Fruit fly (Drosophila melanogaster): ENCODE measurements around the gene Arr2.

Gene Arr2

DNA sequence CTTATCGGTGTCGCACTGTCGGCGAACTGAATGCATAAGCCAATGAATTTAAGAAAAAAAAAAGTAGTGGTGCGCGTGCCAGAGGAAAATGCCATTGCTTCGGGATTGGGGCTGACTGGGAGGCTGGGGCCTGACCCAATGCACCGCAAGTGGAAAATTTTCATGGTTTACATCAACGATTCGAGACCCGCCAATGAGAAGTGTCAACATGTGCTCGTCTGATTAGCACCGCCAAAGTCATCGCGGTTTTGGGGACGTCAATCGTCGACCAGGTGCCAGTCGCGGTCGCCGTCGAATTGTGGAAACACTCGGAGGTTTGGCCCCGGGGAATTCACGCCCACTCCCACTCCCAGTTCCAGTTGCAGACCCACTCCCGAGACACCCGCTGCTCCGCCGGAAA, 35.0 kb upstream of the Arr2 start:
- no peak for TF ChIP-seq h (optimal IDR thresholded peaks at IDR 0.05)
- TF ChIP-seq Sin3A (optimal IDR thresholded peaks at IDR 0.05) = no peak
- no peak for TF ChIP-seq Myc (optimal IDR thresholded peaks at IDR 0.05)
- no peak for TF ChIP-seq insv (optimal IDR thresholded peaks at IDR 0.05)

DNA sequence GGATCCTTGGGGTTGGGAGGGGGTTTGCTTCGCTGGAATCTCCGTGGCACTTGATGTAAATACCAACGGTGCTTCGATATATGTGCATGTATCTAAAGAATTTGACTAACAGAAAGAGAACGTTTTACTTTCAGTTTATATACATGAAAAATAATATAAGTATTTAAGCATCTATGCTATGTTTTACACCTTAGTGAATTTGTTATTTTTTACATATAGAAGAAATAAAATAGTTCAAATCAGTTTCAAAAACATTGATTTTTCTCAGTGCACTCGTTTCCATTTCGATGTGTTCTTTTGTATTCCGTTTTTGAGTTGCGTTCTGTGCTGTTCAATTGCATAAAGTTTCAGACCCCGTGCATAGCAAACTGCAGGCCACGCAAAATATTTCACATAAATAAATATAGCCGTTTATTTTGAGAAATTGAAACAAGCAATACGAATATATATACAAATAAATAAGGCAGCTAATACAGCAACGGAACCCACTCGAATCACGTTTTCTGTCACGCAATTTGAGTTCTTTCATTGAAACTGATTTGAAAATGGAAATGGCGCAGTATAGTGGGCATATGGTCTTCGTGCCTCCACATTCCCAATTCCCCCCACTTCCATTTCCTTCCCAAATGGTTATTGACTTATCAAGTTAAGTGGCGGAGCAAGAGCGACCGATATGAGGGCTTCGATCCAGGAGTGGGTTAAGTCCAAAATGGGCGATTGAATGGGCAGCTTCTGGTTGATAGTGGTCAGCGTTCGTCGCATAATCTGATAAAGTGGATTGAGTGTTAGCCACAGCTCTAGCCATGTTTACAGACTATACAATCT, 34.0 kb upstream of the Arr2 start:
- TF ChIP-seq Sin3A (optimal IDR thresholded peaks at IDR 0.05) (no peak), psq (optimal IDR thresholded peaks at IDR 0.05) (no peak), ttk (optimal IDR thresholded peaks at IDR 0.05) (no peak), Myc (optimal IDR thresholded peaks at IDR 0.05) (no peak), h (optimal IDR thresholded peaks at IDR 0.05) (no peak), insv (optimal IDR thresholded peaks at IDR 0.05) (no peak)

DNA sequence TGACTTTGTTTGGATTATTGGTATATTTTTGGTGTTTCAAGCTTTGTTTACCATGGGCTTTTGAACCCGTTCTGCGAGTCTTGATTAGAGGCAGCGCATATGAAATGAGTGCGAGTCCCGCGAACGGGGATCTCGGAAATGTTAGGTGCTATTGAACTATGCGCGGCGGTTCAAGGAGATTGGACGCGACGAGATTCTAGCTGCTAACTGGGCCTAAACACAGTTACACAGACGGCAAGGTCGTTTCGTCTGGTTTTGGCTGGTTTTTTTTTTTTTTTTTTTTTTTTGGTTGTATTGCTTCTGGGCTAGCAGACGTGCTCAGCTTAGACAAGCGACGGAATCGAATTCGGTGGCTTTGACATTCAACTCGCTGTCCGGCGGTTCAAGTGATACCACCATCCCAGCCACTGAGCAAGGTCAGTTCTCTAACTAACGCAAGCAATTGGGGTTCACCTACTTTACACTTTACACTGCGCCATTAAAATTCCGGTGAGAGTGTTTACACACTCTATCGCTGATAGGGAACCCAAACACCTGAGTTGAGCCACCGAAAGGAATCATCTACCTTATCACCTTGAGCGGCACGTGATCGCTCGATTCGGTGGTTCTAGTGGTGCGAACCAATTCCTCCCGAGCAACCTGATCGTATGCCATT, 33.3 kb upstream of the Arr2 start:
- TF ChIP-seq Myc (optimal IDR thresholded peaks at IDR 0.05) (no peak), h (optimal IDR thresholded peaks at IDR 0.05) (no peak), insv (optimal IDR thresholded peaks at IDR 0.05) (no peak), Sin3A (optimal IDR thresholded peaks at IDR 0.05) (no peak)

DNA sequence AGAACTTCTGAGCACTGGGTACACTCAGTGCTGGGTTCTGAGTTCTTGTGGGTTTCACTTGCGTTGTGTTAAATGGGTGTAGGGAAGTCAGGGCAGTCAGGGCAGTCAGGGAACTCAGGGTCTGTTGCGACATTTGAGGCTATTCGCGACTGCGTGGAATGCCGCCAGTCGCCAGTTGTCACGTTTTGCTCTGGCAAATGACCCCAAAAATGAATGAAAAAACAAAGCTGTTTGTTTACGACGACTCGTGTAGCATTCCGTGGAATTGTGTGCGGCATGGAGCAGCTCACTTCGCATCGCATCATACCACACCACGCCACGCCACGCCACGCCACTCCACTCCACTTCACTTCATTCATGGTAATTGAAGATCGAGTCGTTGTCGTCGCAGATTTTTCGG, 32.5 kb upstream of the Arr2 start:
- no peak for TF ChIP-seq Sin3A (optimal IDR thresholded peaks at IDR 0.05)
- TF ChIP-seq insv (optimal IDR thresholded peaks at IDR 0.05) = no peak
- no peak for TF ChIP-seq ttk (optimal IDR thresholded peaks at IDR 0.05)
- TF ChIP-seq h (optimal IDR thresholded peaks at IDR 0.05) = no peak
- TF ChIP-seq psq (optimal IDR thresholded peaks at IDR 0.05) = no peak
- no peak for TF ChIP-seq Myc (optimal IDR thresholded peaks at IDR 0.05)

DNA sequence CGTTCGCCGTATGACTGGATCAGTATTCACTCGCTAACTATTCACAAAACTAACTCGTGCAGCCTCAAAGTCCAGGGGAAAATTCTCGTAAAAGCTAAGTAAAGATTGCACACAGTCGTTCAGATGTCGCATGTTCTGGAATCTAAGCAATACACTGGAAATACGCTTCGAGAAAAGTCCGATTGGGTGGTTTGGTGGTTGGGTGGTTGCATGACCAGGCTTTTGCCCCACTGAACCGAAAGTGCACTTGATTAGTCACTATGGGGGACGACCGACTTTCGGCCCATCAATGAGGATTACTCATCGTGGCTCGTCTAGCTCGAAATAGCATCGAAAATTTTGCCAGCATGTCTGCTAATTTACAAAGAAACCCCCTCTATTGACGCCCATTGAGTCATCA, 31.6 kb upstream of the Arr2 start:
- no peak for TF ChIP-seq psq (optimal IDR thresholded peaks at IDR 0.05)

DNA sequence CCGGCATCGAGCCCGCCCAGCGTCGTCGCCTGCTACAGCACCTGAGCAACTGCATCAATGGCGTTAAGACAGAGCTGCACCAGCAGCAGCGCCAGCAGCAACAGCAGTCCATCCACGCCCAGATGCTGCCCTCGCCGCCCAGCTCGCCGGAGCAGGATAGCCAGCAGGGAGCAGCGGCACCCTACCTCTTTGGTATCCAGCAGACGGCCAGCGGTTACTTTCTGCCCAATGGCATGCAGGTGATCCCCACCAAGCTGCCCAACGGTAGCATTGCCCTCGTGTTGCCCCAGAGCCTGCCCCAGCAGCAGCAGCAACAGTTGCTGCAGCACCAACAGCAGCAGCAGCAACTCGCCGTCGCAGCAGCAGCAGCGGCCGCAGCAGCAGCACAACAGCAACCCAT, 29.0 kb upstream of the Arr2 start:
- TF ChIP-seq ttk (optimal IDR thresholded peaks at IDR 0.05) (peak; percentile 91), h (optimal IDR thresholded peaks at IDR 0.05) (no peak)

DNA sequence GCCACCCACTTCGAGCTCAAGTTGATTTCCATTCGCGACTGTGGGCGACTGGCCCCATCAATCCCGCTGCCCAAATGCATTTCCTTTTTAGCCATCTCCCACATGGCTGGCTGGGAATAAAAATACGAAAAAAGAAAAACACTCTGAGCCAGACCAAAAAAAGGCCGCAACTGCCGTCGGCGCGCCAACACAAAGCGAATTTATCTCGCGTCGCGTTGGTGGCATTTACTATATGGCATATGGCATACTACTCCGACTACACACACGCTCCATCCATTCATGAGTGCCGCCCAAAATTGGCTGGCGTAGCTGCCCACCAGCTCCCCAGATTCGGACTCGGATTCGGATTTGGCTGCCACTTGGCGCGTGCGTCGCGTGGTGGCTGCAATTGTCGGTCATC, 27.8 kb upstream of the Arr2 start:
- no peak for TF ChIP-seq Myc (optimal IDR thresholded peaks at IDR 0.05)
- no peak for TF ChIP-seq Sin3A (optimal IDR thresholded peaks at IDR 0.05)
- TF ChIP-seq ttk (optimal IDR thresholded peaks at IDR 0.05) = no peak
- TF ChIP-seq insv (optimal IDR thresholded peaks at IDR 0.05) = no peak
- no peak for TF ChIP-seq h (optimal IDR thresholded peaks at IDR 0.05)
- no peak for TF ChIP-seq psq (optimal IDR thresholded peaks at IDR 0.05)

DNA sequence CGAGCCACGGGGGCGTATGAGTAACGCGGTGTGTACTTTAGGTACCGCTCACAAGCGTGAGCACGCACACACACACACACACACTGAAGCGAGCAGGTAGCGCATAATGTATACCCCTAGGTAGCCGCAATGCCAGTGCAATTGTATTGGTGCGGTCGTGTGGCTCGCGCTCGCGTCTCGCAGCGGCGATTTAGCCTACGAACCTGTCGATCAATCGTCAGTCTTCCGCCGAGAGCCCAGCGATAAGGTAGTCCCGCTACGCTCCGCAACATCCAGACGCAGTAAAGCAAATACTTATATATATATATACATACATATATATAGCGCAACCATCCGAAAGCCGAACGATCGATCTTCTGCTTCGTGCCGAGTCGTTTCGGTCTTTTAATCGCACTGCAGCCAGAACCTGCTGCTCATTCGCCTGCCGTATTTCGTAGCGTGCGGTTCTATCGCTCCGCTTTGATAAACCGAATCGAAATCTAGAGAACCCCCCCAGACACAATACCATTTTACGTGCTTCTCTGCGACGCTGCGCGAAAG, 26.9 kb upstream of the Arr2 start, which contains the start of gene hry:
Gene hry, plus strand, starts transcription at position 215 of the 540 bp plus-strand sequence.
- TF ChIP-seq h (optimal IDR thresholded peaks at IDR 0.05) (no peak), insv (optimal IDR thresholded peaks at IDR 0.05) (no peak)

DNA sequence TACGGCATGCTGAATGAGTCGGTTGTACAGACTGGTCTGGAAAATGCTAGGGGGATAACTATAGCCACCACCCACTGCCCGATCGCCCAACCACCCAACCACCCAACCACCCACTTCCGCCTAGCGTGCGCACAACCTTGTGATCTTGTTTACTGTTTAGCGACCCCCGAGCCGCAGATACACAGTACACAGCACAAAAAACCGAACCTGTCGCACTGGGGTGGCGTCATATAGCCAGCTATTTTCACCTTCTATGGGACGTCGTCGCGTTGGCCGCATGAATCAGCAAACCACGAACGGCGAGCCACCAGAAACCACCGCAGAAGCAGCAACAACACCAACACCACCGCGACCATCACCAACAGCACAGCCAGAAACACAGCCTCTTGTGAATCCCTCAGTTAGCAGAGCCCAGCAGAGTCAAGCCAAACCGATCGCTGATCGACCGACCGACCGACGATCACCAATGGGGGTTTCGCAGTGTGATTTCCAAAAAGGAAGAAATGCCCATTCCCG, 26.4 kb upstream of the Arr2 start:
- TF ChIP-seq ttk (optimal IDR thresholded peaks at IDR 0.05) (no peak), Sin3A (optimal IDR thresholded peaks at IDR 0.05) (no peak), h (optimal IDR thresholded peaks at IDR 0.05) (no peak), insv (optimal IDR thresholded peaks at IDR 0.05) (no peak), psq (optimal IDR thresholded peaks at IDR 0.05) (no peak), Myc (optimal IDR thresholded peaks at IDR 0.05) (no peak)

DNA sequence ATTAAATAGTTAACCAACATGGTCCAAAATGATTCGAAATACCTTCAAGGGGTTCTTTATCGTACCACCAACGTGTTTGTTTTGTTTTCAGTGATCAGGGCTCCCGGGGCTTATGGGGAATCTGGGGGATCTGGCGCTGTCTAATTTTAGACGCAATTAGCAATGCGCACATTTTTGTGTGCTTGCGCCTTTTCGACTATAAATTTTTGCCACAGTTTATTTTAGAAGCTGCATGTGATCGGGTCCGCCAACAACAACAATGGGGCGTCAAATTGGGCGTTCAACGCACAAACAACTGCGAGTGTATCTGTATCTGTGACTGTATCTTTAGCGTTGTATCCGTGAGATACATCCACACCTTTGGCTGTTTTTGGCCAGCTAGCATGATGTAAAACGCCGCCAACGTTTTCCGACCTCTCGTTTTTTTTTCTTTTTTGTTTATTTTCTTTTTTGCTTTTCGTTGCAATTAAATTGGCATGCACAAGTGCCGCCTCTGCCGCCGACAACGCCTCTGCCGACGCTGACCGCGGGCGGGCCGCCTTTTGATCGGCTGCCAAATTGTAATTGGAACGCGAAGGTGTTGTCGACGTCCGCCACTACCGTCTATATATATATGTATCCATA, 24.8 kb upstream of the Arr2 start:
- TF ChIP-seq psq (optimal IDR thresholded peaks at IDR 0.05) (no peak), h (optimal IDR thresholded peaks at IDR 0.05) (no peak), insv (optimal IDR thresholded peaks at IDR 0.05) (no peak), Sin3A (optimal IDR thresholded peaks at IDR 0.05) (no peak)

DNA sequence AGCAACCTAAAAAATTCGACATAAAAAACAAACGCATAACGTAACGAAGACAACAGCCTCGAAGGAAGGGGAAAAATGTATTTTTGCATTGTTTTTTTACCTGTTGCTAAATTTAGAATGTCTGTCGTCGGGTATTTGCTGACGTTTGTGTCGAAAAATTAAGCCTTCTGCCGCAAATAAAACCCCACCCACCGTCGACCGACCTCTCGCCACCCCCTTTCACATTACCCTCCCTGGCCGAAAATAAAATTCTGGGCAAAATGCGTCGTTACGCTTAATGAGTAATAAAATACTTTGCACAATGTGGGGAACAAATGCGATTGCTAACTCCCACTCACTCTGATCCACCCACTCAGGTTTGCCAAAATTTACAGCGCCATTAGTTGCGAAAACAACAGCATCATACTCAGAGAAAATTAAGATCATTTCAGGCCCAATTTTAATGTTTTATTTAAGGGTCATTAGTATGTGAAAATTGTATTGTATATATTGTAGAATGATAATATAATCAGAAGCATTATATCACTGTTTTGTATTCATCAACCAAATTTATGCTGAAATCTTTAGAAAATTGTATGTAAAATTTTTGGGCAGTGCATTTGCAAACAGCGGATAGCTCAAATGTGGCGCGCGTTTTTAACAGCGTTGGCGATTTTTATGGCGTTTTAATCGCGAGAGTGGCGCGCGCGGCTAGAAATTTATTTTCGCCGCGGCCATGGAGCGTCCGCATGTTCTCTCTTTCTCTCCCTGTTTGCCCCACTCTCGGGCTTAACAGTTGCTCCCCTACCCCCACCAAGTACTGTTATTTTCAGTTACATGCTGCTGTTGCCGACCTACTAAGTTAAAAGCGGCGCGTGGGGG, 23.7 kb upstream of the Arr2 start:
- TF ChIP-seq ttk (optimal IDR thresholded peaks at IDR 0.05) (no peak), h (optimal IDR thresholded peaks at IDR 0.05) (no peak), psq (optimal IDR thresholded peaks at IDR 0.05) (no peak), Myc (optimal IDR thresholded peaks at IDR 0.05) (no peak), insv (optimal IDR thresholded peaks at IDR 0.05) (no peak), Sin3A (optimal IDR thresholded peaks at IDR 0.05) (no peak)

DNA sequence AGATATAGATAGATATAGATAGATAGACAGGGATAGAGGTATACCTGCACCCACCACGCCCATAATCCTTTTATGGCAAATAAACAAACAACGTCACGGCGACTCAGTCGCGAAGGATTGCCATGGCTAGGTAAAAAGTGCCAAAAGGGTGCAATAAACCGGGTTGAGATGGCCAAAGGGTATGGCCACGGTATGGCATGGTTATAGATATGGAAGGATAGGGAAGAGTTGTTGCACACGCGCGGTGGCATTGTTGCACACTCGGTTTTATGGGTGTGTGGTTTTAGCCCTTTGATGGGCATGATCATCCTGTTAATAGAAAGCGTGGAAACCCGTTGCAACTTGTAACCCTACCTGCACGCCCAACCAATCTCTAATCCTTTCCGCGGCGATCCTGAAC, 22.2 kb upstream of the Arr2 start:
- TF ChIP-seq h (optimal IDR thresholded peaks at IDR 0.05) = no peak
- no peak for TF ChIP-seq Sin3A (optimal IDR thresholded peaks at IDR 0.05)
- TF ChIP-seq Myc (optimal IDR thresholded peaks at IDR 0.05) = no peak
- TF ChIP-seq insv (optimal IDR thresholded peaks at IDR 0.05) = no peak
- TF ChIP-seq psq (optimal IDR thresholded peaks at IDR 0.05) = no peak
- no peak for TF ChIP-seq ttk (optimal IDR thresholded peaks at IDR 0.05)

Measured in Kc167 (cell line).